Fruit fly (Drosophila melanogaster): ENCODE results near the gene CG42613.

DNA sequence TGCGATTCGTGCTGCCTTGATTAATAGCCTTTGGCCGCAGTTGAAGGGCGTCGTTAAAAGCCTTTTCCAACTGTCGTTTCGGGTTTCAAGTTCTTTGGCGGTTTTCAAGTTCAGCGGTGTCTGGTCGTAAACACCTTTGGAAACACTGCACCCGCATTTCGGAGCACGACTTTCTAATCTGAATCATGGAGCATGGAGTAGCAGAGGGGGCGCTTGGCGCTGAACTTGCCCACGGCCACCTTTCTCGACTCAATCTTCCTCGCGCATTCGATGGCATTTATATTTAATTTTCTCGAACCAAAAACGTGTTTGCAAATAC is 60.8 kb downstream of the CG42613 start:
- TF ChIP-seq CG30431 (GFP tag; optimal IDR thresholded peaks at IDR 0.05) (no peak), Ada2b (GFP tag; IDR thresholded peaks at IDR 0.05) (no peak)
